Worm (Caenorhabditis elegans): ENCODE results near the gene fib-1.

DNA sequence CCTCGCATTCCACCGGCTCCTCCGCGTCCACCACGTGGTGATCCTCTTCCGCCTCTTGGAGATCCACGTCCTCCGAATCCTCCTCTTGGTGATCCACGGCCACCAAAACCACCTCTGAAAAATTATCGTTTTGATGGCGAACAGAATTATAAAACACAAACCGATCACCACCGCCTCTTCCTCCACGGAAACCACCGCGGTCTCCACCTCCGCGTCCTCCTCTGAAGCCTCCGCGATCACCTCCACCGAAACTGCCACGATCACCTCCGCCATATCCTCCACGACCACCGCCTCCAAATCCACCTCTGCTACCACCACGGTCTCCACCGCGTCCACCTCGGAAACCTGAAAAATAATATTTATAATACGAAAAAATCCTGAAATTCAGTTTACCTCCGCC lies 487 bp downstream of the fib-1 start:
- TF ChIP-seq hrde-1 (tag; optimal IDR thresholded peaks at IDR 0.05; ENCODE audit: borderline replicate concordance) = no peak
- TF ChIP-seq ZK185.1 (tag; optimal IDR thresholded peaks at IDR 0.05; ENCODE audit: poor library complexity, severe bottlenecking) = no peak
- no peak for TF ChIP-seq akir-1 (GFP tag; optimal IDR thresholded peaks at IDR 0.05)
- no peak for TF ChIP-seq mel-28 (tag; optimal IDR thresholded peaks at IDR 0.05; ENCODE audit: borderline replicate concordance)
- no peak for TF ChIP-seq ztf-18 (tag; optimal IDR thresholded peaks at IDR 0.05)
- TF ChIP-seq unc-130 (GFP tag; optimal IDR thresholded peaks at IDR 0.05) = no peak
- TF ChIP-seq let-607 (tag; optimal IDR thresholded peaks at IDR 0.05) = no peak

Measured in whole organism, young adult.